Fruit fly (Drosophila melanogaster) whole organism, pupa: ENCODE results near the gene RhoGAP15B.

Source experiments
- CG12605 ChIP-seq: fragments of 200-800 bp; sonication (Bioruptor generic); IDR thresholded peaks from 2 replicates; pipeline ENCODE4 v1.3.6; 2022; ENCODE audit warnings: missing biosample characterization, missing genetic modification characterization
- CG13204 ChIP-seq: fragments of 200-800 bp; sonication (Bioruptor generic); optimal IDR thresholded peaks from 2 replicates; lab custom pipeline; 2018; ENCODE audit warnings: missing biosample characterization, mild to moderate bottlenecking, missing genetic modification characterization, moderate library complexity
- CG14655 ChIP-seq: fragments of 200-800 bp; sonication (Bioruptor generic); optimal IDR thresholded peaks from 3 replicates; lab custom pipeline; 2017; ENCODE audit warnings: mild to moderate bottlenecking, missing biosample characterization, missing genetic modification reagents, missing genetic modification characterization
- CG17806 ChIP-seq: fragments of 200-800 bp; sonication (Bioruptor generic); optimal IDR thresholded peaks from 2 replicates; lab custom pipeline; 2018; ENCODE audit warnings: missing biosample characterization, mild to moderate bottlenecking, missing genetic modification characterization, moderate library complexity
- CG32121 ChIP-seq: fragments of 200-800 bp; sonication (Bioruptor generic); IDR thresholded peaks from 2 replicates; pipeline ENCODE4 v1.3.6; 2022; ENCODE audit warnings: missing biosample characterization, missing genetic modification characterization
- CG4496 ChIP-seq: fragments of 200-800 bp; sonication (Bioruptor generic); IDR thresholded peaks from 3 replicates; pipeline ENCODE4 v1.3.6; 2022; ENCODE audit warnings: missing biosample characterization, missing genetic modification characterization
- CG9948 ChIP-seq: fragments of 200-800 bp; sonication (Bioruptor generic); optimal IDR thresholded peaks from 2 replicates; lab custom pipeline; 2018; ENCODE audit warnings: missing biosample characterization, mild to moderate bottlenecking, missing genetic modification characterization, moderate library complexity
- EcR ChIP-seq: fragments of 200-800 bp; sonication (Bioruptor generic); optimal IDR thresholded peaks from 3 replicates; lab custom pipeline; 2019; ENCODE audit warnings: missing biosample characterization, missing genetic modification characterization, mild to moderate bottlenecking, moderate library complexity, missing genetic modification reagents
- Ets98B ChIP-seq: fragments of 200-800 bp; sonication (Bioruptor generic); IDR thresholded peaks from 2 replicates; pipeline ENCODE4 v1.3.6; 2022; ENCODE audit warnings: missing biosample characterization, missing genetic modification characterization
- Pif1B ChIP-seq: fragments of 200-800 bp; sonication (Bioruptor generic); optimal IDR thresholded peaks from 3 replicates; lab custom pipeline; 2016; ENCODE audit warnings: missing biosample characterization, missing genetic modification characterization
- Snoo ChIP-seq: fragments of 200-800 bp; sonication (Bioruptor generic); optimal IDR thresholded peaks from 3 replicates; lab custom pipeline; 2017; ENCODE audit warnings: missing biosample characterization, mild to moderate bottlenecking, missing genetic modification characterization, inconsistent platforms
- fd96Ca ChIP-seq: fragments of 200-800 bp; sonication (Bioruptor generic); IDR thresholded peaks from 3 replicates; pipeline ENCODE4 v1.3.6; 2022; ENCODE audit warnings: missing biosample characterization, missing genetic modification characterization

DNA sequence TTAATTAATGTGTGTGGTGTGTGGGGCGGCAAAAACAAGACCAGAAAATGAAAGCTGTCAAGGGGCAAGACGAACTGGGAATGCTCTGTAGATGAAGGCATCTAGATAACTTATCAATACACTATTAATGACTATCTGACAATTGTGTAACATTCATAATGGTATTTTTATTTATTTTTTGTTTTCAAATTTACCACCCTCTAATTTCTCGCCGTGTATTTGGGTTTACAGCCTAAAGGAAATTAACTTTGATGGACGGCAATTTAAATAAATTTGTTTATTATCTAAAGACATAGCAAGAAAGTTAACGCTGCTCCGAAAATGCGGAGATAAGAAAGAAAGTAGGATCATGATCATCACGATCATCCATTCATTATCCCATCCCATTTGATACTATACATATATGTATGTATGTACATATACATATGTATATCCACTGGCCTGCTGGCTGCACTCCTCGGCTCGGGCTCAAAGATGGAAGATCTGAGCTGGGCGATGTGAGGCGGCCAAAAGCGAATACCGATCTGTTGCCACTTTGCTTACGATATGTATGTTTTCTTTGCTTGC lies 10.2 kb upstream of the RhoGAP15B start:
- TF ChIP-seq CG32121 (GFP tag; lab: Robert Waterston, UW) (0 out of 2 replicates have a peak, but pooled peaks have one; percentile 22), CG4496 (GFP tag; lab: Robert Waterston, UW) (peak; percentile 57; the same call in 1 of the 3 replicates), CG9948 (peak; percentile 13), CG14655 (no peak), CG13204 (GFP tag; lab: Kevin White, UChicago) (no peak), CG17806 (tag; lab: Kevin White, UChicago) (peak; percentile 8), CG12605 (GFP tag; lab: Robert Waterston, UW) (no peak), EcR (GFP tag; lab: Kevin White, UChicago) (no peak), fd96Ca (GFP tag; lab: Robert Waterston, UW) (0 out of 3 replicates have a peak, but pooled peaks have one; percentile 15), Snoo (tag; lab: Kevin White, UChicago) (no peak), Pif1B (GFP tag; lab: Kevin White, UChicago) (no peak), Ets98B (peak; percentile 38)
